Fruit fly (Drosophila melanogaster): Measurements from ENCODE around the gene Efa6.

Gene Efa6

DNA sequence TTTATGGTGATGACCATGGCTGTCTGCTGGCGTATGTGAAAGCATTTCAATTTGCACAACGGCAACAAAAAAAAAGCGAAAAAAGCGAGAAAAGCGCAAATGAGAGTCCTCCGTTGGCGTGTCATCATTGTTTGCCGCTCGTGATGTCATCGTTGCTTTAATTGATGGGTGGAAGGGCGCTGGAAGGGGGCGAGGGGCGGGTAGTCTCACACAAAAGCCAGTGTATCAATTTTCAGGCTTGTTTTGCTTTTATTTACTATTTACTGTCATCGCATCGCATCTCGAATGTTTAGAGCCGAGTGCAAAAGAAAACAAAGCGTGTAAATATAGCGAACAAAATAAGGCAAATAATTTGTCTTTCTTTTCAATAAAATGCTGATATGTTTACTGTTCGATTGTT, 1.8 kb downstream of the Efa6 start:
- peak; percentile 29 for TF ChIP-seq rgr (GFP tag; optimal IDR thresholded peaks at IDR 0.05)
- no peak for TF ChIP-seq Mio (GFP tag; optimal IDR thresholded peaks at IDR 0.05)
- TF ChIP-seq dmrt93B (GFP tag; optimal IDR thresholded peaks at IDR 0.05), result peak; percentile 13
- TF ChIP-seq Hnf4 (GFP tag; optimal IDR thresholded peaks at IDR 0.05), result no peak

DNA sequence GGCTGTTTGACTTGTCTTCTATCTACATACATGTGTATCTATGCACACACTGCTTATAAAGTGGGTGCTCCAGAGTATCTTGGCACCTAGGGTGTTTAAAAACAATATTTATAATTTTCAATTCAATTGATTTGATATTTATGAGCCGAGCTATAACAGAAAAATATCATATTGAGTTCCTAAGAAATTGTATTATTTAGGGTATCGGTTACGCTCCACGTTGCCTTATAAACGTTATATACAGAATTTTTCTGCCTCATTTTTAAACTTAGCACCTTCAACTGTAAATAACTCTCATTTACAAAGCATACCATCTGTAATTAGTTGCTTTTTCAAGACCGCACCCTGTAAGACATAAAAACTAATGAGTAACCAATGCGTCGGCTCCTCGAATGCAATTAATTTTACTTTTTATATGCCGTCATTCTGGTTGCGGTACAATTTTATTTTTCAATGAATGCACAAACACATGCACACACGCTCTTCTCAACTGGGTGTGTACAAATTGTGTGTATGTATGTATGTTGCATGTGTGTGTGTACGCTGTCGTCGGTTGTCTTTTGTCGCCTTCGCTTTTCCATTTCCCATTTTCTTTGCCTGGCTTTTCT, 3.2 kb downstream of the Efa6 start:
- TF ChIP-seq Dif (GFP tag; optimal IDR thresholded peaks at IDR 0.05; ENCODE audit: partially characterized antibody), result no peak
- TF ChIP-seq dsf (GFP tag; optimal IDR thresholded peaks at IDR 0.05; ENCODE audit: borderline replicate concordance), result no peak
- TF ChIP-seq GATAd (GFP tag; optimal IDR thresholded peaks at IDR 0.05), result no peak
- peak; percentile 9 for TF ChIP-seq woc (GFP tag; optimal IDR thresholded peaks at IDR 0.05)
- peak; percentile 49 for TF ChIP-seq br (GFP tag; optimal IDR thresholded peaks at IDR 0.05)
- peak; percentile 5 for TF ChIP-seq sv (GFP tag; optimal IDR thresholded peaks at IDR 0.05)
- TF ChIP-seq pan (optimal IDR thresholded peaks at IDR 0.05), result no peak
- TF ChIP-seq Sp1 (GFP tag; optimal IDR thresholded peaks at IDR 0.05), result no peak
- no peak for TF ChIP-seq Hr83 (GFP tag; optimal IDR thresholded peaks at IDR 0.05; ENCODE audit: poor library complexity, severe bottlenecking)
- TF ChIP-seq CG32264 (GFP tag; optimal IDR thresholded peaks at IDR 0.05), result no peak
- no peak for TF ChIP-seq CG9705 (GFP tag; optimal IDR thresholded peaks at IDR 0.05)
- TF ChIP-seq Vsx2 (GFP tag; optimal IDR thresholded peaks at IDR 0.05; ENCODE audit: partially characterized antibody), result no peak
- TF ChIP-seq h (GFP tag; optimal IDR thresholded peaks at IDR 0.05), result peak; percentile 22
- TF ChIP-seq rgr (GFP tag; optimal IDR thresholded peaks at IDR 0.05), result peak; percentile 7
- peak; percentile 10 for TF ChIP-seq ey (GFP tag; optimal IDR thresholded peaks at IDR 0.05)
- no peak for TF ChIP-seq Hnf4 (GFP tag; optimal IDR thresholded peaks at IDR 0.05)
- TF ChIP-seq OdsH (GFP tag; optimal IDR thresholded peaks at IDR 0.05), result peak; percentile 33
- no peak for TF ChIP-seq Rel (GFP tag; optimal IDR thresholded peaks at IDR 0.05)
- TF ChIP-seq Rel (tag; optimal IDR thresholded peaks at IDR 0.05), result no peak
- TF ChIP-seq tai (GFP tag; optimal IDR thresholded peaks at IDR 0.05), result no peak
- TF ChIP-seq CrebA (GFP tag; optimal IDR thresholded peaks at IDR 0.05; ENCODE audit: borderline replicate concordance), result no peak
- TF ChIP-seq Myc (optimal IDR thresholded peaks at IDR 0.05), result no peak
- TF ChIP-seq sage (GFP tag; optimal IDR thresholded peaks at IDR 0.05), result no peak
- TF ChIP-seq psq (GFP tag; optimal IDR thresholded peaks at IDR 0.05), result peak; percentile 26
- no peak for TF ChIP-seq Mio (GFP tag; optimal IDR thresholded peaks at IDR 0.05)
- TF ChIP-seq usp (GFP tag; optimal IDR thresholded peaks at IDR 0.05), result no peak
- peak in 1 of 2 experiments; percentile 3 for TF ChIP-seq foxo (GFP tag; optimal IDR thresholded peaks at IDR 0.05)
- no peak for TF ChIP-seq jim (GFP tag; optimal IDR thresholded peaks at IDR 0.05)
- peak; percentile 43 for TF ChIP-seq fru (GFP tag; optimal IDR thresholded peaks at IDR 0.05)

DNA sequence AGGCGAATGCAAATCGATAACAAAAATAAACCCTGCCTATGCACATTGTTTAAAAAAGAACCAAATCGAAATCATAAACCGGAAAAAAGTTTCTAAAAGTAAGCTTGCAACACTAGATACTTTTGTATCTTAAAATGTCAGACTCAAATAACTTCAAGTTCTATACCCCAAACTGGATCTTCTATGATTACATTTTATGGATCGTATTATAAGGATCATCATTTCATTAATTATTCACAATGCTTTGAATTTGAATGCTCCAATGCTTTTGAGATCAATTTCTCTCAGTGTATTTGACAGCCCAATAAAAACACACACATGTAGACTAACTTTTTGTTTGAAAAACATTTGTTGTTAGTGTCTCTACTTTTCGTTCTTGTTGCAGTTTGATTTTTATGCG, 6.7 kb downstream of the Efa6 start:
- TF ChIP-seq jim (GFP tag; optimal IDR thresholded peaks at IDR 0.05), result no peak
- no peak for TF ChIP-seq Abd-B (GFP tag; optimal IDR thresholded peaks at IDR 0.05)
- no peak for TF ChIP-seq Jra (GFP tag; optimal IDR thresholded peaks at IDR 0.05)
- no peak for TF ChIP-seq foxo (GFP tag; optimal IDR thresholded peaks at IDR 0.05)
- no peak for TF ChIP-seq Hr78 (GFP tag; optimal IDR thresholded peaks at IDR 0.05)
- no peak for TF ChIP-seq OdsH (GFP tag; optimal IDR thresholded peaks at IDR 0.05)
- no peak for TF ChIP-seq sv (GFP tag; optimal IDR thresholded peaks at IDR 0.05)
- no peak for TF ChIP-seq Rel (GFP tag; optimal IDR thresholded peaks at IDR 0.05)
- no peak for TF ChIP-seq Rel (tag; optimal IDR thresholded peaks at IDR 0.05)
- TF ChIP-seq Dif (GFP tag; optimal IDR thresholded peaks at IDR 0.05; ENCODE audit: partially characterized antibody), result no peak
- no peak for TF ChIP-seq woc (GFP tag; optimal IDR thresholded peaks at IDR 0.05)
- TF ChIP-seq lola (GFP tag; optimal IDR thresholded peaks at IDR 0.05), result no peak
- no peak for TF ChIP-seq Sp1 (GFP tag; optimal IDR thresholded peaks at IDR 0.05)
- no peak for TF ChIP-seq fru (GFP tag; optimal IDR thresholded peaks at IDR 0.05)
- TF ChIP-seq HLH106 (tag; optimal IDR thresholded peaks at IDR 0.05), result no peak
- no peak for TF ChIP-seq Dfd (GFP tag; optimal IDR thresholded peaks at IDR 0.05)
- TF ChIP-seq CrebA (GFP tag; optimal IDR thresholded peaks at IDR 0.05; ENCODE audit: borderline replicate concordance), result no peak
